Worm (Caenorhabditis elegans): ENCODE results near the gene Y39G8B.13.

DNA sequence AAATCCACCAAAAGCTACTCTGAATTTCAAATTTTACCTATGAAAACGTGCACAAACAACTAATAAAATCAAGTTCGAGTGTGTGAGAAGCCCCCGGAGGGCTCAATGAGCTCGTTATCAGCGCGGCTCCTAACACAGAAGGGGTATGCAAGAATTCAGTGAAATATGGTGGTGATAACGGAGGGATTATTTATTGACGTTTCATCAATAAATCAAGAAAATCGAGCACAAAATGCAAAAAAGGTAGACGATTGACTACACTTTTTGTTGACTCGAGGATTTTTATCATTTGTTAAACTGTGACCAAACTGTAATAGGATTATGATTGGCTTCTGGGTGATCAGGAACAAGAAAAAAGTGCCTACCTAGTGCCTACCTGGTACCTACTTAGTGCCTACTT is 25.4 kb downstream of the Y39G8B.13 start, which contains the start of gene zip-3:
- no peak for TF ChIP-seq him-1 (tag; optimal IDR thresholded peaks at IDR 0.05)
- no peak for TF ChIP-seq dao-5 (tag; optimal IDR thresholded peaks at IDR 0.05)
